Fruit fly (Drosophila melanogaster) whole organism: ENCODE data around the gene CG15515.

ENCODE experiments used
- Dll ChIP-seq: fragments of >200 bp; optimal IDR thresholded peaks from 2 replicates; lab custom pipeline; 2017
- psq ChIP-seq: fragments of >200 bp; optimal IDR thresholded peaks from 2 replicates; lab custom pipeline; 2017

- no peak for TF ChIP-seq Dll (lab: Kevin White, UChicago)
- no peak for TF ChIP-seq psq (lab: Kevin White, UChicago)
Observed at dm6 chr3R:29935756-29936155, 30.5 kb downstream of the CG15515 start, which contains the start of the genes eIF2Balpha and Vps13B.
